Worm (Caenorhabditis elegans): Measurements from ENCODE around the gene sams-4.

The sams-4 gene

ce11 chrIV:5884500-5884899 lies 38.3 kb upstream of the sams-4 start, which contains the start of gene H04M03.11:
TSS of gene H04M03.11 (minus strand) at chrIV:5884600.
- TF ChIP-seq ceh-82 (tag; optimal IDR thresholded peaks at IDR 0.05) (no peak), unc-39 (tag; optimal IDR thresholded peaks at IDR 0.05) (no peak), F13H6.1 (tag; optimal IDR thresholded peaks at IDR 0.05) (no peak), blmp-1 (tag; optimal IDR thresholded peaks at IDR 0.05; ENCODE audit: insufficient read depth) (no peak), ceh-16 (tag; optimal IDR thresholded peaks at IDR 0.05) (no peak), fos-1 (tag; optimal IDR thresholded peaks at IDR 0.05) (no peak), nhr-23 (tag; optimal IDR thresholded peaks at IDR 0.05) (no peak), nhr-237 (tag; optimal IDR thresholded peaks at IDR 0.05) (no peak), Y55F3AM.14 (GFP tag; optimal IDR thresholded peaks at IDR 0.05) (no peak), peb-1 (tag; optimal IDR thresholded peaks at IDR 0.05) (no peak), ZK546.5 (tag; optimal IDR thresholded peaks at IDR 0.05) (no peak), lin-11 (tag; optimal IDR thresholded peaks at IDR 0.05) (no peak), zag-1 (tag; optimal IDR thresholded peaks at IDR 0.05) (no peak), gmeb-1 (tag; optimal IDR thresholded peaks at IDR 0.05) (no peak), sma-3 (GFP tag; optimal IDR thresholded peaks at IDR 0.05) (no peak), unc-55 (GFP tag; optimal IDR thresholded peaks at IDR 0.05) (no peak)

- TF ChIP-seq alr-1 (tag; optimal IDR thresholded peaks at IDR 0.05): no peak
- TF ChIP-seq nhr-10 (tag; optimal IDR thresholded peaks at IDR 0.05): no peak
- TF ChIP-seq Y55F3AM.14 (GFP tag; optimal IDR thresholded peaks at IDR 0.05): no peak
- no peak for TF ChIP-seq ZK546.5 (tag; optimal IDR thresholded peaks at IDR 0.05)
- no peak for TF ChIP-seq mdl-1 (tag; optimal IDR thresholded peaks at IDR 0.05)
- no peak for TF ChIP-seq sma-9 (GFP tag; optimal IDR thresholded peaks at IDR 0.05)
- TF ChIP-seq sma-9 (tag; optimal IDR thresholded peaks at IDR 0.05): no peak
- TF ChIP-seq snpc-4 (tag; optimal IDR thresholded peaks at IDR 0.05): no peak
These were observed 33.7 kb upstream of the sams-4 start, which contains the start of gene srv-22 for ce11 chrIV:5879853-5880252. TSS of gene srv-22 (minus strand) at chrIV:5879953.

DNA sequence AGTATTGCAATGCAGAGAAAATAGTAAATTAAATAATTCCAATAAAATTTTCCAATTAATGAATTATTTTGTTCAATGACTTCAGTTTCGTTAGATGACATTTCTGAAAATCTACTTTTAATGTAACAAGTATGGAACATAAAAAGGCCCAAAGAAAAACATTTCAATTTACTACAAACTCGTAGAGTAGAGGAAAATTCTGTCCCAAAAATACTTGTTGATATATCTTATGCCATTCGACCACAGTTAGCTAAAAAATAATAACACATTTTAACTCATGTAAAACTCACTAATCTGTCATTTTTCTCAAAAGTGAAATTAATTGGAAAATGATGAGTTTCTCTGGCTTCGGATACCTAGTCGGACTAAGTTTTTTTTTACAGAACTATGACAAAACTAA lies 31.1 kb upstream of the sams-4 start, which contains the start of gene srv-21:
TSS of gene srv-21 (minus strand) at position 101 of the 400 bp plus-strand sequence.
- TF ChIP-seq nhr-11 (tag; optimal IDR thresholded peaks at IDR 0.05) (no peak), egl-27 (tag; optimal IDR thresholded peaks at IDR 0.05) (no peak), nhr-6 (tag; optimal IDR thresholded peaks at IDR 0.05) (no peak), unc-62 (GFP tag; optimal IDR thresholded peaks at IDR 0.05) (no peak), mbf-1 (tag; optimal IDR thresholded peaks at IDR 0.05) (no peak), snpc-4 (tag; optimal IDR thresholded peaks at IDR 0.05) (no peak), lin-11 (tag; optimal IDR thresholded peaks at IDR 0.05) (no peak), peb-1 (tag; optimal IDR thresholded peaks at IDR 0.05) (no peak), elt-3 (tag; optimal IDR thresholded peaks at IDR 0.05) (no peak), aly-2 (tag; optimal IDR thresholded peaks at IDR 0.05) (no peak), lsy-2 (tag; optimal IDR thresholded peaks at IDR 0.05) (no peak), ZK546.5 (tag; optimal IDR thresholded peaks at IDR 0.05) (no peak)

ce11 chrIV:5873825-5874224 lies 27.7 kb upstream of the sams-4 start, which contains the start of gene srv-19:
TSS of gene srv-19 (minus strand) at chrIV:5873925.
- TF ChIP-seq ztf-1 (GFP tag; conservative IDR thresholded peaks at IDR 0.05): no peak

ce11 chrIV:5870072-5870471 lies 23.9 kb upstream of the sams-4 start, which contains the start of gene srv-17:
TSS of gene srv-17 (minus strand) at chrIV:5870172.
- TF ChIP-seq Y55F3AM.14 (GFP tag; optimal IDR thresholded peaks at IDR 0.05): no peak
- TF ChIP-seq ztf-1 (GFP tag; conservative IDR thresholded peaks at IDR 0.05): no peak
- no peak for TF ChIP-seq ztf-4 (tag; optimal IDR thresholded peaks at IDR 0.05)
- no peak for TF ChIP-seq ama-1 (optimal IDR thresholded peaks at IDR 0.05)
- TF ChIP-seq R02D3.7 (tag; optimal IDR thresholded peaks at IDR 0.05): no peak
- no peak for TF ChIP-seq lsy-2 (tag; optimal IDR thresholded peaks at IDR 0.05)
- TF ChIP-seq unc-55 (GFP tag; optimal IDR thresholded peaks at IDR 0.05): no peak
- no peak for TF ChIP-seq nhr-12 (tag; optimal IDR thresholded peaks at IDR 0.05)
- TF ChIP-seq nhr-21 (tag; optimal IDR thresholded peaks at IDR 0.05): no peak
- no peak for TF ChIP-seq lin-39 (tag; optimal IDR thresholded peaks at IDR 0.05)
